Fruit fly (Drosophila melanogaster): ENCODE results near the gene Dysb.

Gene Dysb

DNA sequence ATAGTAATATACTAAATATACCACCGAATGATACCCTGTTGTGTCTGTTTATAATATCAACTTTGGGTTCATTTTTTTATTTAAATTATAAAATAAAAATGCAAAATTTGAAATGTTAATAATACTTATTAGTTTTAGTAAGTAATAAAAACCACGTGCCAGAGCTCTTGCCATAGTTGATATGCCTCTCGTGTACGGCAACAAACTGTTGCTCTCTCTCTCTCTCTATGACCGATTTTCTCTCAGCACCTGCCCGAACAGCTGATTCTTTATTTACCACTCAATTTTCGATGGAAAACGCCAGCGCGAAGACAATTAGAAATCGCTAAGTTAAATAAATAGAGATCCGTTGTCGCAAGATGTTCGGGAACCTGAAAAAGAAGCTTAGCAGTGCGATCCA, at the start of gene Dysb:
Gene Dysb, plus strand, starts transcription at position 251 of the 400 bp plus-strand sequence.
- TF ChIP-seq pum (GFP tag; optimal IDR thresholded peaks at IDR 0.05) = peak; percentile 40
- peak; percentile 87 for TF ChIP-seq CG1233 (GFP tag; optimal IDR thresholded peaks at IDR 0.05)
- TF ChIP-seq Mes4 (GFP tag; optimal IDR thresholded peaks at IDR 0.05) = peak; percentile 27
- peak; percentile 96 for TF ChIP-seq Rfx (GFP tag; IDR thresholded peaks at IDR 0.05)
- no peak for TF ChIP-seq CG4404 (GFP tag; IDR thresholded peaks at IDR 0.05)
- TF ChIP-seq CG15073 (GFP tag; optimal IDR thresholded peaks at IDR 0.05) = no peak
- TF ChIP-seq TFAM (GFP tag; optimal IDR thresholded peaks at IDR 0.05) = peak; percentile 8
- no peak for TF ChIP-seq gfzf (GFP tag; optimal IDR thresholded peaks at IDR 0.05)
- TF ChIP-seq BEAF-32 (GFP tag; optimal IDR thresholded peaks at IDR 0.05) = no peak
- peak; percentile 71; the same call in 1 of the 2 replicates for TF ChIP-seq Taf1 (GFP tag; IDR thresholded peaks at IDR 0.05)
- peak; percentile 57 for TF ChIP-seq CG30020 (tag; optimal IDR thresholded peaks at IDR 0.05)
- TF ChIP-seq Hr39 (optimal IDR thresholded peaks at IDR 0.05) = no peak
- peak; percentile 85 for TF ChIP-seq lmd (GFP tag; IDR thresholded peaks at IDR 0.05)
- peak; percentile 65 for TF ChIP-seq CG12744 (GFP tag; optimal IDR thresholded peaks at IDR 0.05)
- TF ChIP-seq br (optimal IDR thresholded peaks at IDR 0.05) = no peak
- peak; percentile 88 for TF ChIP-seq BtbVII (GFP tag; optimal IDR thresholded peaks at IDR 0.05)
- peak; percentile 90 for TF ChIP-seq Fer1 (GFP tag; optimal IDR thresholded peaks at IDR 0.05)
- peak; percentile 39 for TF ChIP-seq Dip3 (GFP tag; optimal IDR thresholded peaks at IDR 0.05)
- peak; percentile 17 for TF ChIP-seq trh (GFP tag; optimal IDR thresholded peaks at IDR 0.05)
- peak; percentile 70; the same call in 1 of the 3 replicates for TF ChIP-seq C15 (GFP tag; IDR thresholded peaks at IDR 0.05)
- TF ChIP-seq Ptx1 (GFP tag; IDR thresholded peaks at IDR 0.05) = no peak; the same call in 1 of the 2 replicates
- TF ChIP-seq dpn (GFP tag; optimal IDR thresholded peaks at IDR 0.05) = peak; percentile 62 to 86
- peak; percentile 79 for TF ChIP-seq wdn (GFP tag; IDR thresholded peaks at IDR 0.05)
- no peak for TF ChIP-seq CkIIα-i1 (GFP tag; IDR thresholded peaks at IDR 0.05)
- peak; percentile 67 for TF ChIP-seq chn (GFP tag; optimal IDR thresholded peaks at IDR 0.05)
- peak; percentile 64; the same call in 1 of the 2 replicates for TF ChIP-seq CG6272 (GFP tag; IDR thresholded peaks at IDR 0.05)
- TF ChIP-seq ewg (GFP tag; optimal IDR thresholded peaks at IDR 0.05) = peak; percentile 76
- TF ChIP-seq cato (GFP tag; optimal IDR thresholded peaks at IDR 0.05; ENCODE audit: borderline replicate concordance) = peak; percentile 54
- no peak for TF ChIP-seq sima (GFP tag; optimal IDR thresholded peaks at IDR 0.05)
- TF ChIP-seq CG17385 (GFP tag; optimal IDR thresholded peaks at IDR 0.05) = peak; percentile 88
- TF ChIP-seq H15 (GFP tag; IDR thresholded peaks at IDR 0.05) = peak; percentile 90
- TF ChIP-seq CG7928 (GFP tag; optimal IDR thresholded peaks at IDR 0.05) = peak; percentile 9
- peak; percentile 76 for TF ChIP-seq B-H2 (GFP tag; optimal IDR thresholded peaks at IDR 0.05)
- peak; percentile 84 for TF ChIP-seq CG18619 (GFP tag; optimal IDR thresholded peaks at IDR 0.05)
- peak; percentile 88 for TF ChIP-seq az2 (GFP tag; optimal IDR thresholded peaks at IDR 0.05)
- TF ChIP-seq insv (GFP tag; optimal IDR thresholded peaks at IDR 0.05) = peak in 1 of 2 experiments; percentile 63
- peak; percentile 86 for TF ChIP-seq CG32772 (GFP tag; IDR thresholded peaks at IDR 0.05)
- TF ChIP-seq jing (GFP tag; optimal IDR thresholded peaks at IDR 0.05) = peak; percentile 36
- no peak for TF ChIP-seq Lpt (GFP tag; optimal IDR thresholded peaks at IDR 0.05)
- peak; percentile 69 for TF ChIP-seq croc (GFP tag; conservative IDR thresholded peaks at IDR 0.05)
- TF ChIP-seq org-1 (GFP tag; optimal IDR thresholded peaks at IDR 0.05) = peak; percentile 45
- TF ChIP-seq tgo (GFP tag; IDR thresholded peaks at IDR 0.05) = peak; percentile 91
- no peak for TF ChIP-seq crol (GFP tag; IDR thresholded peaks at IDR 0.05)
- TF ChIP-seq CG6765 (GFP tag; optimal IDR thresholded peaks at IDR 0.05) = peak; percentile 79
- TF ChIP-seq CG18764 (GFP tag; optimal IDR thresholded peaks at IDR 0.05) = peak; percentile 54
- TF ChIP-seq CG11695 (GFP tag; IDR thresholded peaks at IDR 0.05) = peak; percentile 91
- no peak for TF ChIP-seq CG6791 (GFP tag; IDR thresholded peaks at IDR 0.05; ENCODE audit: partially characterized antibody)
- TF ChIP-seq hkb (optimal IDR thresholded peaks at IDR 0.05) = no peak
- peak; percentile 95 for TF ChIP-seq hkb (GFP tag; IDR thresholded peaks at IDR 0.05)
- TF ChIP-seq ranshi (GFP tag; IDR thresholded peaks at IDR 0.05) = peak; percentile 81
- TF ChIP-seq CG33557 (GFP tag; optimal IDR thresholded peaks at IDR 0.05) = peak; percentile 65
- TF ChIP-seq Eip74EF (GFP tag; optimal IDR thresholded peaks at IDR 0.05) = peak in 1 of 2 experiments; percentile 78
- peak; percentile 73 for TF ChIP-seq psq (GFP tag; optimal IDR thresholded peaks at IDR 0.05)
